Worm (Caenorhabditis elegans) whole organism, young adult: ENCODE data around the gene rap-2.

Experiments
- B0019.2 ChIP-seq: fragments of 200-800 bp; sonication (Bioruptor generic); conservative IDR thresholded peaks from 2 replicates; pipeline ENCODE4 v1.3.6; 2022; ENCODE audit warnings: missing genetic modification reagents, missing genetic modification characterization, missing compliant biosample characterization
- B0336.3 ChIP-seq: fragments of 200-800 bp; sonication (Bioruptor generic); IDR thresholded peaks from 2 replicates; pipeline ENCODE4 v1.3.6; 2022; ENCODE audit warnings: missing genetic modification characterization, missing compliant biosample characterization
- F49E8.2 ChIP-seq: sonication (generic microtip); optimal IDR thresholded peaks from 3 replicates; lab custom pipeline; 2017; ENCODE audit warnings: missing genetic modification characterization, mild to moderate bottlenecking, missing compliant biosample characterization, antibody characterized with exemption, moderate library complexity; ENCODE audit not compliant: insufficient read depth
- F52B5.7 ChIP-seq: sonication (generic microtip); optimal IDR thresholded peaks from 2 replicates; lab custom pipeline; 2016; ENCODE audit warnings: mild to moderate bottlenecking, missing genetic modification characterization, missing compliant biosample characterization
- K11D2.4 ChIP-seq: fragments of 200-800 bp; sonication (Bioruptor generic); IDR thresholded peaks from 2 replicates; pipeline ENCODE4 v1.3.6; 2022; ENCODE audit warnings: missing genetic modification reagents, missing genetic modification characterization, missing compliant biosample characterization
- K12H6.12 ChIP-seq: fragments of 200-800 bp; sonication (Bioruptor generic); optimal IDR thresholded peaks from 2 replicates; lab custom pipeline; 2018; ENCODE audit warnings: mild to moderate bottlenecking, missing genetic modification characterization, missing compliant biosample characterization
- Y53F4B.3 ChIP-seq: fragments of 200-800 bp; sonication (Bioruptor generic); IDR thresholded peaks from 2 replicates; pipeline ENCODE4 v1.3.6; 2022; ENCODE audit warnings: missing genetic modification reagents, missing genetic modification characterization, missing compliant biosample characterization
- Y95B8A.8 ChIP-seq: fragments of 200-800 bp; sonication (Bioruptor generic); IDR thresholded peaks from 2 replicates; pipeline ENCODE4 v1.3.6; 2022; ENCODE audit warnings: missing genetic modification reagents, missing genetic modification characterization, missing compliant biosample characterization
- ZK185.1 ChIP-seq: sonication (generic microtip); optimal IDR thresholded peaks from 2 replicates; lab custom pipeline; 2016; ENCODE audit warnings: mild to moderate bottlenecking, missing genetic modification characterization, missing compliant biosample characterization; ENCODE audit not compliant: poor library complexity, severe bottlenecking
- aptf-3 ChIP-seq: fragments of 200-800 bp; sonication (Bioruptor generic); IDR thresholded peaks from 2 replicates; pipeline ENCODE4 v1.3.6; 2022; ENCODE audit warnings: missing genetic modification characterization, missing compliant biosample characterization
- atf-7 ChIP-seq: sonication (generic microtip); optimal IDR thresholded peaks from 2 replicates; lab custom pipeline; 2017; ENCODE audit warnings: mild to moderate bottlenecking, missing genetic modification characterization, missing compliant biosample characterization
- attf-3 ChIP-seq: fragments of 200-800 bp; sonication (Bioruptor generic); conservative IDR thresholded peaks from 2 replicates; pipeline ENCODE4 v1.3.6; 2022; ENCODE audit warnings: missing genetic modification reagents, missing genetic modification characterization, missing compliant biosample characterization
- attf-6 ChIP-seq: fragments of 200-800 bp; sonication (Bioruptor generic); IDR thresholded peaks from 2 replicates; pipeline ENCODE4 v1.3.6; 2022; ENCODE audit warnings: missing genetic modification reagents, missing genetic modification characterization, missing compliant biosample characterization
- bed-1 ChIP-seq: fragments of 200-800 bp; sonication (Bioruptor generic); IDR thresholded peaks from 2 replicates; pipeline ENCODE4 v1.3.6; 2022; ENCODE audit warnings: missing genetic modification reagents, missing genetic modification characterization, missing compliant biosample characterization
- cebp-1 ChIP-seq, 2 experiments: fragments of 200-800 bp in 1 of 2; sonication (Bioruptor generic) in 1 of 2; sonication (generic microtip) in 1 of 2; IDR thresholded peaks in 1 of 2; optimal IDR thresholded peaks in 1 of 2; 2 replicates each; pipeline versions ENCODE4 v1.3.6 to Lab custom; 2017 to 2022; ENCODE audit warnings: missing compliant biosample characterization in 2 of 2, missing genetic modification characterization in 2 of 2, mild to moderate bottlenecking in 1 of 2, missing genetic modification reagents in 1 of 2, moderate library complexity in 1 of 2
- ceh-27 ChIP-seq: fragments of 200-800 bp; sonication (Bioruptor generic); optimal IDR thresholded peaks from 2 replicates; lab custom pipeline; 2018; ENCODE audit warnings: mild to moderate bottlenecking, missing genetic modification characterization, moderate library complexity, missing compliant biosample characterization
- ceh-40 ChIP-seq: fragments of 200-800 bp; sonication (Bioruptor generic); IDR thresholded peaks from 2 replicates; pipeline ENCODE4 v1.3.6; 2022; ENCODE audit warnings: missing genetic modification characterization, missing compliant biosample characterization
- ceh-58 ChIP-seq: fragments of 200-800 bp; sonication (Bioruptor generic); IDR thresholded peaks from 2 replicates; pipeline ENCODE4 v1.3.6; 2022; ENCODE audit warnings: missing genetic modification characterization, missing compliant biosample characterization
- ceh-79 ChIP-seq: sonication (generic microtip); optimal IDR thresholded peaks from 2 replicates; lab custom pipeline; 2017; ENCODE audit warnings: mild to moderate bottlenecking, missing genetic modification characterization, missing compliant biosample characterization
- dox-1 ChIP-seq: fragments of 200-800 bp; sonication (Bioruptor generic); IDR thresholded peaks from 2 replicates; pipeline ENCODE4 v1.3.6; 2022; ENCODE audit warnings: missing genetic modification reagents, missing genetic modification characterization, missing compliant biosample characterization
- egl-44 ChIP-seq: fragments of 200-800 bp; sonication (Bioruptor generic); IDR thresholded peaks from 2 replicates; pipeline ENCODE4 v1.3.6; 2022; ENCODE audit warnings: missing genetic modification reagents, missing genetic modification characterization, missing compliant biosample characterization
- egrh-3 ChIP-seq: fragments of 200-800 bp; sonication (Bioruptor generic); IDR thresholded peaks from 2 replicates; pipeline ENCODE4 v1.3.6; 2022; ENCODE audit warnings: missing genetic modification reagents, missing genetic modification characterization, missing compliant biosample characterization
- ets-4 ChIP-seq: fragments of 200-800 bp; sonication (Bioruptor generic); optimal IDR thresholded peaks from 2 replicates; lab custom pipeline; 2018; ENCODE audit warnings: mild to moderate bottlenecking, missing genetic modification characterization, missing compliant biosample characterization
- fkh-3 ChIP-seq: sonication (generic microtip); optimal IDR thresholded peaks from 2 replicates; lab custom pipeline; 2016; ENCODE audit warnings: mild to moderate bottlenecking, missing genetic modification characterization, missing compliant biosample characterization
- gei-17 ChIP-seq: fragments of 200-800 bp; sonication (Bioruptor generic); optimal IDR thresholded peaks from 2 replicates; lab custom pipeline; 2018; ENCODE audit warnings: mild to moderate bottlenecking, missing genetic modification characterization, missing compliant biosample characterization
- hmg-1.2 ChIP-seq: fragments of 200-800 bp; sonication (Bioruptor generic); IDR thresholded peaks from 2 replicates; pipeline ENCODE4 v1.3.6; 2022; ENCODE audit warnings: missing genetic modification reagents, missing genetic modification characterization, missing compliant biosample characterization
- lag-1 ChIP-seq: fragments of 200-800 bp; sonication (Bioruptor generic); IDR thresholded peaks from 2 replicates; pipeline ENCODE4 v1.3.6; 2022; ENCODE audit warnings: missing genetic modification reagents, missing genetic modification characterization, missing compliant biosample characterization
- let-526 ChIP-seq: fragments of 200-800 bp; sonication (Bioruptor generic); IDR thresholded peaks from 2 replicates; pipeline ENCODE4 v1.3.6; 2022; ENCODE audit warnings: missing genetic modification reagents, missing genetic modification characterization, missing compliant biosample characterization
- let-607 ChIP-seq, 2 experiments: fragments of 200-800 bp in 1 of 2; sonication (Bioruptor generic) in 1 of 2; sonication (generic microtip) in 1 of 2; optimal IDR thresholded peaks; 2 replicates each; lab custom pipeline; 2016 to 2018; ENCODE audit warnings: mild to moderate bottlenecking in 2 of 2, missing compliant biosample characterization in 2 of 2, missing genetic modification characterization in 2 of 2, moderate library complexity in 2 of 2, missing genotype in 1 of 2
- madf-6 ChIP-seq: fragments of 200-800 bp; sonication (Bioruptor generic); IDR thresholded peaks from 2 replicates; pipeline ENCODE4 v1.3.6; 2022; ENCODE audit warnings: missing genetic modification reagents, missing genetic modification characterization, missing compliant biosample characterization
- madf-8 ChIP-seq: fragments of 200-800 bp; sonication (Bioruptor generic); conservative IDR thresholded peaks from 2 replicates; pipeline ENCODE4 v1.3.6; 2022; ENCODE audit warnings: missing genetic modification reagents, missing genetic modification characterization, missing compliant biosample characterization
- nfya-2 ChIP-seq: fragments of 200-800 bp; sonication (Bioruptor generic); IDR thresholded peaks from 2 replicates; pipeline ENCODE4 v1.3.6; 2022; ENCODE audit warnings: missing genetic modification reagents, missing genetic modification characterization, missing compliant biosample characterization
- nfyb-1 ChIP-seq: fragments of 200-800 bp; sonication (Bioruptor generic); IDR thresholded peaks from 2 replicates; pipeline ENCODE4 v1.3.6; 2022; ENCODE audit warnings: missing genetic modification reagents, missing genetic modification characterization, missing compliant biosample characterization
- nhr-120 ChIP-seq: fragments of 200-800 bp; sonication (Bioruptor generic); IDR thresholded peaks from 2 replicates; pipeline ENCODE4 v1.3.6; 2022; ENCODE audit warnings: missing genetic modification characterization, missing compliant biosample characterization
- nhr-27 ChIP-seq: fragments of 200-800 bp; sonication (Bioruptor generic); optimal IDR thresholded peaks from 2 replicates; lab custom pipeline; 2018; ENCODE audit warnings: mild to moderate bottlenecking, missing genetic modification characterization, moderate library complexity, missing compliant biosample characterization
- pbrm-1 ChIP-seq: fragments of 200-800 bp; sonication (Bioruptor generic); IDR thresholded peaks from 2 replicates; pipeline ENCODE4 v1.3.6; 2022; ENCODE audit warnings: missing genetic modification reagents, missing genetic modification characterization, missing compliant biosample characterization
- repo-1 ChIP-seq: sonication (generic microtip); optimal IDR thresholded peaks from 2 replicates; lab custom pipeline; 2017; ENCODE audit warnings: mild to moderate bottlenecking, missing genetic modification characterization, missing compliant biosample characterization
- rpc-1 ChIP-seq, 2 experiments: fragments of 150-350 bp in 1 of 2; sonication (generic microtip) in 1 of 2; optimal IDR thresholded peaks; 2 replicates each; lab custom pipeline; 2014 to 2018; ENCODE audit warnings: missing biosample characterization in 1 of 2, missing genetic modification characterization in 1 of 2, missing genetic modification reagents in 1 of 2, missing genotype in 1 of 2
- snpc-3.4 ChIP-seq: sonication (generic microtip); optimal IDR thresholded peaks from 2 replicates; lab custom pipeline; 2017; ENCODE audit warnings: missing genetic modification characterization, mild to moderate bottlenecking, missing compliant biosample characterization, antibody characterized with exemption, moderate library complexity, missing genotype, missing genetic modification reagents
- tlf-1 ChIP-seq: fragments of 200-800 bp; sonication (Bioruptor generic); optimal IDR thresholded peaks from 2 replicates; lab custom pipeline; 2018; ENCODE audit warnings: mild to moderate bottlenecking, missing genetic modification characterization, missing compliant biosample characterization
- unc-130 ChIP-seq: sonication (generic microtip); optimal IDR thresholded peaks from 2 replicates; lab custom pipeline; 2016; ENCODE audit warnings: missing genetic modification reagents, missing genetic modification characterization, missing compliant biosample characterization
- xnd-1 ChIP-seq: sonication (generic microtip); optimal IDR thresholded peaks from 2 replicates; lab custom pipeline; 2016; ENCODE audit warnings: missing genotype, missing genetic modification reagents, missing genetic modification characterization, missing compliant biosample characterization
- ztf-25 ChIP-seq: fragments of 200-800 bp; sonication (Bioruptor generic); IDR thresholded peaks from 2 replicates; pipeline ENCODE4 v1.3.6; 2022; ENCODE audit warnings: missing genetic modification reagents, missing genetic modification characterization, missing compliant biosample characterization

rap-2 gene

DNA sequence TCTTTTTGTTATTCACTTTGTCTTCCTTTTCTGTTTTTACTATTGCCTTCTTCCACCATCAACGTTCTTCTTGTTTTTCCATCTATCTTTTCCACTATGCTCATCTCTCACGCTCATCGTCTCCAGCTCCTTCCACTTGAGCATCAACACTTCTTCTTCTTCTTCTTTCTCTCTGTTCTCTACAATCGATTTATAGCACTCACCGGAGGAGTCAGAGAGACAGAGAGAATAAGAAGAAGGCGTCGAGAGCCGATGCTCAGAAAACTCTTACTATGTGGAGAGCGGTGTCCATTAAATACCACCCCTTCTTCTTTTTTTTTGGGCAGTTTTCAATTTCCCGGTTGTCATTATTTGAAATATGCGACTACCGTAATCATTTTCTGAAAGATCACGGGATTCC lies 11.0 kb upstream of the rap-2 start:
- TF ChIP-seq bed-1 (no peak), madf-6 (GFP tag; lab: Robert Waterston, UW) (no peak), attf-6 (GFP tag; lab: Robert Waterston, UW) (no peak), tlf-1 (GFP tag; lab: Kevin White, UChicago) (no peak), lag-1 (GFP tag; lab: Robert Waterston, UW) (no peak), ceh-40 (no peak), hmg-1.2 (peak; percentile 27; the same call in 1 of the 2 replicates), K12H6.12 (tag; lab: Kevin White, UChicago) (peak; percentile 7), ceh-27 (GFP tag; lab: Kevin White, UChicago) (peak; percentile 55)

DNA sequence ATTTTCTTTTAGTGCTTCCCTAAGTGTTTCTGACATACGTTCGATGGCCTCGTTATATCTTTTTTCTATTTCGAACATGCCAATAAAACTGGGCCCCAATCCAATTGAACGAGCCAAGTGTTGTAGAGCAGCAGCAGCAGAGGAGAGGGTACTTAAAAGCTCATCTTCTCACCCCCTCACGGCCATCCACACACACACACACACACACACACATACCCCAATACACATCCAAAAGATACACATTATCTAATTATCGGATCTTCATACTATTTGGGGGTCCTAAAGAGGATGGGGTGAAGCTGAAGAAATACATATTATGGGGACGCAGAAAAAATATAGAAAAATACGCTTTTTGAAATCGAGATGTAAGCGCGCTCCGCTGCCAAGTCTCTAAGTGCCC lies 8.9 kb upstream of the rap-2 start:
- TF ChIP-seq snpc-3.4 (tag; lab: Kevin White, UChicago) (no peak), madf-8 (GFP tag; lab: Robert Waterston, UW) (no peak), ceh-58 (GFP tag; lab: Robert Waterston, UW) (no peak), ceh-27 (GFP tag; lab: Kevin White, UChicago) (peak; percentile 69), let-526 (GFP tag; lab: Robert Waterston, UW) (no peak), repo-1 (tag; lab: Kevin White, UChicago) (no peak), F49E8.2 (no peak), egrh-3 (GFP tag; lab: Robert Waterston, UW) (no peak), aptf-3 (GFP tag; lab: Robert Waterston, UW) (no peak)

DNA sequence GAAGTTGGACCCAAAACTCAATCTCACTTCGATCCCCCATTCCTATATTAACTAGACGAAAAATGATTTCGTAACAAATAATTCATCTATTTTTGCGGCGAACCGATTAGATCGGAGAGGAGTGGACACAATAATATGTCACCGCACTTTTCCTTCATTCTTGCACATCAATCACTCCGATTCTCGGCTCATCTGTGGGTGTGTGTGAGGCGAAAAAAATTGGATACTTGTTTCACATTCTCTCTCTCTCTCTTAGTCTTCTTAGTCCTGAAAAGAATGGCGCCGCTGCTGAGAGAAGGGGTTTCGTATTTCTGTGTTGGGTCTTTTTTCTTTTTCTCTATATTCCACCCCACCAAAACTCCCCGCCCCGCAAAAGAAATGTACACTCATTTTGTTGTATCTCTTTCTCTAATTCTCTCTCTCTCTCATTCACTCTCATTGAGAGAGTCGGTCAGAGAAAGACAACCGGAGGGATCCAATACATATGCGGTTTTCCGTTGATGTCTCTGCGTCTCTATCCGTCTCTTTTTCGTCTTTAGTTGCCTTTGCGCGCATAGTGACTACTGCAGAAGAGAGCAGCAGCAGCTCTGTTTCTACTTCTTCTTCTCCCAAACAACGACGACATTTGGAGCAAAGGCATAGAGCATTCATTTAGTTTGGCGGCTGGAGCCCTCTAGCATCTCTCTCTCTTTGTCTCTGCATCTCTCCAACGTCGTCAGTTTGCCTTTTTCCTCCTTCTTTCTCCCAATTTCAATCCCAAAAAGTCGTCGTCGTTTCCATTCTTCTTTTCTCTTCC lies 7.3 kb upstream of the rap-2 start, which contains the start of gene unc-76:
TSS of gene unc-76 (plus strand) at position 746 of the 796 bp plus-strand sequence.
- no peak for TF ChIP-seq cebp-1 (GFP tag; IDR thresholded peaks at IDR 0.05; lab: Robert Waterston, UW)
- TF ChIP-seq cebp-1 (tag; optimal IDR thresholded peaks at IDR 0.05; lab: Kevin White, UChicago): peak; percentile 67
- TF ChIP-seq ets-4: no peak
- TF ChIP-seq fkh-3 (tag; lab: Kevin White, UChicago): no peak
- TF ChIP-seq Y53F4B.3 (GFP tag; lab: Robert Waterston, UW): no peak
- no peak for TF ChIP-seq nfyb-1
- TF ChIP-seq ceh-79: no peak
- no peak for TF ChIP-seq snpc-3.4 (tag; lab: Kevin White, UChicago)
- TF ChIP-seq K11D2.4 (GFP tag; lab: Robert Waterston, UW): peak; percentile 56; the same call in 1 of the 2 replicates
- TF ChIP-seq let-607 (tag; optimal IDR thresholded peaks at IDR 0.05; lab: Kevin White, UChicago): no peak
- no peak for TF ChIP-seq atf-7 (tag; lab: Kevin White, UChicago)
- TF ChIP-seq unc-130 (GFP tag; lab: Kevin White, UChicago): no peak
- no peak for TF ChIP-seq rpc-1 (optimal IDR thresholded peaks at IDR 0.05; lab: Kevin White, UChicago)
- TF ChIP-seq rpc-1 (tag; optimal IDR thresholded peaks at IDR 0.05; lab: Kevin White, UChicago): no peak
- no peak for TF ChIP-seq B0019.2 (GFP tag; lab: Robert Waterston, UW)
- TF ChIP-seq ceh-40: no peak
- TF ChIP-seq nhr-120: no peak
- no peak for TF ChIP-seq ZK185.1
- TF ChIP-seq F52B5.7 (tag; lab: Kevin White, UChicago): no peak
- TF ChIP-seq egl-44 (GFP tag; lab: Robert Waterston, UW): no peak
- no peak for TF ChIP-seq pbrm-1 (GFP tag; lab: Robert Waterston, UW)
- TF ChIP-seq ceh-27 (GFP tag; lab: Kevin White, UChicago): peak; percentile 13
- no peak for TF ChIP-seq Y95B8A.8
- TF ChIP-seq ztf-25: no peak
- no peak for TF ChIP-seq gei-17
- TF ChIP-seq B0336.3 (GFP tag; lab: Robert Waterston, UW): peak; percentile 39; the same call in 1 of the 2 replicates
- TF ChIP-seq nfya-2 (GFP tag; lab: Robert Waterston, UW): no peak
- TF ChIP-seq repo-1 (tag; lab: Kevin White, UChicago): no peak
- no peak for TF ChIP-seq nhr-27 (tag; lab: Kevin White, UChicago)
- TF ChIP-seq dox-1 (GFP tag; lab: Robert Waterston, UW): no peak
- TF ChIP-seq attf-3 (GFP tag; lab: Robert Waterston, UW): no peak
- no peak for TF ChIP-seq xnd-1
- peak; percentile 89 for TF ChIP-seq K12H6.12 (tag; lab: Kevin White, UChicago)
